Fruit fly (Drosophila melanogaster) Kc167 (cell line): Measurements from ENCODE around the gene CG11590.

Experiments used
- Myc ChIP-seq: fragments of >200 bp; optimal IDR thresholded peaks from 2 replicates; lab custom pipeline; 2017; ENCODE audit warnings: missing external identifiers
- Sin3A ChIP-seq: fragments of >200 bp; optimal IDR thresholded peaks from 2 replicates; lab custom pipeline; 2018; ENCODE audit warnings: missing external identifiers
- insv ChIP-seq: fragments of >200 bp; optimal IDR thresholded peaks from 3 replicates; lab custom pipeline; 2018; ENCODE audit warnings: missing external identifiers
- psq ChIP-seq: fragments of >200 bp; optimal IDR thresholded peaks from 2 replicates; lab custom pipeline; 2017; ENCODE audit warnings: missing external identifiers
- ttk ChIP-seq: sonication (Bioruptor generic); optimal IDR thresholded peaks from 2 replicates; lab custom pipeline; 2017; ENCODE audit warnings: missing external identifiers

DNA sequence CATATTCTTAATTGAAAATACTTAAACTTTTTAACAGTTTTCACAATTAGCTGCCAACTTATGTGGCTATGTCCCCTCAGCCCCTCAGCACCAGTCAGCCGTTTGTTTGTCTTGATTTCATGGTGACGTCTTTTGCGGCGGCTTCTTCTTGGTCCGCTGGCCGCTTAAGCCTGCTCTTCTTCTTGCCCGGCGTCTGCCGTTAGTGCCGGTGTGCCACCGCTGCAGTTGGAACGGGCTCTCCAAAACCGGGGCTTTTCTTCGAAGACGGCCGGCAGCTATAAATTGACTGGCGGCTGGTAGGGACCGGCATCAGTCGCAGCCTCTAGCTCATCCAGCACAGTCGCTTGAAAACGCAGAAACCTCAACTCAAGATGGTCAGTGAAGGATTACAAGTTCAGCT lies 25.5 kb upstream of the CG11590 start, which contains the start of gene CG1368:
- no peak for TF ChIP-seq ttk (lab: Kevin White, UChicago)
- TF ChIP-seq insv (lab: Kevin White, UChicago), result no peak
- no peak for TF ChIP-seq psq (lab: Kevin White, UChicago)
- no peak for TF ChIP-seq Sin3A (lab: Kevin White, UChicago)
- no peak for TF ChIP-seq Myc (lab: Kevin White, UChicago)
